Fruit fly (Drosophila melanogaster): ENCODE data around the gene pigeon.
A peak's percentile ranks its signal among the peaks of the same experiment; 100 is the strongest.

The pigeon gene

dm6 chr2L:19158005-19158666 lies 27.7 kb upstream of the pigeon start (continued):
- TF ChIP-seq dysf (GFP tag; IDR thresholded peaks at IDR 0.05) (no peak), pb (GFP tag; optimal IDR thresholded peaks at IDR 0.05) (peak; percentile 6), dm (GFP tag; optimal IDR thresholded peaks at IDR 0.05) (peak; percentile 83), CG16779 (GFP tag; IDR thresholded peaks at IDR 0.05) (no peak), D (optimal IDR thresholded peaks at IDR 0.05) (peak; percentile 45), D (GFP tag; optimal IDR thresholded peaks at IDR 0.05) (no peak), CG9437 (GFP tag; optimal IDR thresholded peaks at IDR 0.05) (peak; percentile 10), wek (GFP tag; optimal IDR thresholded peaks at IDR 0.05) (peak; percentile 42), NC2α (GFP tag; optimal IDR thresholded peaks at IDR 0.05) (peak; percentile 0), CG8089 (GFP tag; optimal IDR thresholded peaks at IDR 0.05) (no peak), CG17612 (GFP tag; IDR thresholded peaks at IDR 0.05) (no peak), org-1 (GFP tag; optimal IDR thresholded peaks at IDR 0.05) (no peak), CG9932 (GFP tag; IDR thresholded peaks at IDR 0.05) (no peak), lov (optimal IDR thresholded peaks at IDR 0.05) (no peak), lov (GFP tag; IDR thresholded peaks at IDR 0.05) (no peak), CG18764 (GFP tag; optimal IDR thresholded peaks at IDR 0.05) (no peak), CG12236 (GFP tag; optimal IDR thresholded peaks at IDR 0.05) (no peak), vfl (GFP tag; optimal IDR thresholded peaks at IDR 0.05) (peak; percentile 4), crp (GFP tag; optimal IDR thresholded peaks at IDR 0.05) (no peak), CG10366 (GFP tag; IDR thresholded peaks at IDR 0.05) (no peak), sr (GFP tag; IDR thresholded peaks at IDR 0.05) (no peak), CG12219 (GFP tag; optimal IDR thresholded peaks at IDR 0.05) (no peak), Xbp1 (GFP tag; optimal IDR thresholded peaks at IDR 0.05) (no peak), sens-2 (GFP tag; IDR thresholded peaks at IDR 0.05) (no peak), jing (GFP tag; optimal IDR thresholded peaks at IDR 0.05) (no peak), fu2 (GFP tag; optimal IDR thresholded peaks at IDR 0.05) (no peak), bbx (GFP tag; IDR thresholded peaks at IDR 0.05; ENCODE audit: partially characterized antibody) (peak; percentile 54), CG3065 (GFP tag; optimal IDR thresholded peaks at IDR 0.05) (no peak), Chrac-16 (GFP tag; optimal IDR thresholded peaks at IDR 0.05) (no peak), Pdp1 (GFP tag; optimal IDR thresholded peaks at IDR 0.05) (no peak), CG5180 (GFP tag; optimal IDR thresholded peaks at IDR 0.05) (peak; percentile 50), Max (GFP tag; optimal IDR thresholded peaks at IDR 0.05) (peak; percentile 30), Hand (GFP tag; optimal IDR thresholded peaks at IDR 0.05) (peak; percentile 71), CG1792 (GFP tag; optimal IDR thresholded peaks at IDR 0.05) (no peak), ham (GFP tag; IDR thresholded peaks at IDR 0.05) (no peak), CG7987 (GFP tag; optimal IDR thresholded peaks at IDR 0.05) (peak; percentile 67), CG32532 (GFP tag; IDR thresholded peaks at IDR 0.05) (peak; percentile 57), CG31224 (GFP tag; IDR thresholded peaks at IDR 0.05) (no peak), bowl (GFP tag; IDR thresholded peaks at IDR 0.05) (no peak), mam (GFP tag; optimal IDR thresholded peaks at IDR 0.05) (no peak), CG14050 (GFP tag; IDR thresholded peaks at IDR 0.05) (no peak), CG6791 (GFP tag; IDR thresholded peaks at IDR 0.05; ENCODE audit: partially characterized antibody) (0 out of 3 replicates have a peak, but pooled peaks have one; percentile 5), cad (GFP tag; optimal IDR thresholded peaks at IDR 0.05) (peak; percentile 36), Lhr (GFP tag; optimal IDR thresholded peaks at IDR 0.05) (no peak), CG10654 (GFP tag; optimal IDR thresholded peaks at IDR 0.05) (no peak), tap (tag; optimal IDR thresholded peaks at IDR 0.05) (no peak), HLH54F (GFP tag; optimal IDR thresholded peaks at IDR 0.05) (no peak), CG33213 (GFP tag; optimal IDR thresholded peaks at IDR 0.05) (peak; percentile 40), H2.0 (GFP tag; IDR thresholded peaks at IDR 0.05) (no peak), CG6683 (GFP tag; optimal IDR thresholded peaks at IDR 0.05) (no peak), en (GFP tag; optimal IDR thresholded peaks at IDR 0.05) (no peak), Mes4 (GFP tag; optimal IDR thresholded peaks at IDR 0.05) (no peak)
